Fruit fly (Drosophila melanogaster) whole organism, embryonic: Measurements from ENCODE around the gene CG8112.
A peak's percentile ranks its signal among the peaks of the same experiment; 100 is the strongest.

Experiments used
- Asciz ChIP-seq: fragments of 200-800 bp; sonication (Bioruptor generic); optimal IDR thresholded peaks from 2 replicates; lab custom pipeline; 2017; ENCODE audit warnings: missing biosample characterization, mild to moderate bottlenecking, missing genetic modification characterization, missing genetic modification reagents
- CG10267 ChIP-seq: fragments of 200-800 bp; sonication (Bioruptor generic); optimal IDR thresholded peaks from 2 replicates; lab custom pipeline; 2018; ENCODE audit warnings: missing biosample characterization, mild to moderate bottlenecking, missing genetic modification characterization, moderate library complexity
- CG10366 ChIP-seq: fragments of 200-800 bp; sonication (Bioruptor generic); IDR thresholded peaks from 2 replicates; pipeline ENCODE4 v1.3.6; 2022; ENCODE audit warnings: missing biosample characterization, missing genetic modification characterization
- CG11504 ChIP-seq: fragments of 200-800 bp; sonication (Bioruptor generic); optimal IDR thresholded peaks from 3 replicates; lab custom pipeline; 2019; ENCODE audit warnings: missing biosample characterization, mild to moderate bottlenecking, missing genetic modification characterization, moderate library complexity
- CG12155 ChIP-seq: fragments of 200-800 bp; sonication (Bioruptor generic); optimal IDR thresholded peaks from 3 replicates; lab custom pipeline; 2016; ENCODE audit warnings: missing biosample characterization, missing genetic modification characterization
- CG12299 ChIP-seq: fragments of 200-800 bp; sonication (Bioruptor generic); optimal IDR thresholded peaks from 2 replicates; lab custom pipeline; 2018; ENCODE audit warnings: missing biosample characterization, mild to moderate bottlenecking, missing genetic modification characterization
- CG1233 ChIP-seq: fragments of 200-800 bp; sonication (Bioruptor generic); optimal IDR thresholded peaks from 4 replicates; lab custom pipeline; 2018; ENCODE audit warnings: missing biosample characterization, mild to moderate bottlenecking, missing genetic modification characterization
- CG15073 ChIP-seq: fragments of 200-800 bp; sonication (Bioruptor generic); optimal IDR thresholded peaks from 2 replicates; lab custom pipeline; 2016; ENCODE audit warnings: missing biosample characterization, missing genetic modification characterization
- CG1603 ChIP-seq: fragments of 200-800 bp; sonication (Bioruptor generic); optimal IDR thresholded peaks from 2 replicates; lab custom pipeline; 2019; ENCODE audit warnings: missing biosample characterization, mild to moderate bottlenecking, missing genetic modification characterization, moderate library complexity
- CG16815 ChIP-seq: fragments of 200-800 bp; sonication (Bioruptor generic); optimal IDR thresholded peaks from 3 replicates; lab custom pipeline; 2017; ENCODE audit warnings: missing biosample characterization, mild to moderate bottlenecking, missing genetic modification characterization
- CG18011 ChIP-seq: fragments of 200-800 bp; sonication (Bioruptor generic); optimal IDR thresholded peaks from 2 replicates; lab custom pipeline; 2017; ENCODE audit warnings: missing biosample characterization, missing genetic modification characterization, mild to moderate bottlenecking, moderate library complexity, missing genotype
- CG18619 ChIP-seq: fragments of 200-800 bp; sonication (Bioruptor generic); optimal IDR thresholded peaks from 3 replicates; lab custom pipeline; 2017; ENCODE audit warnings: missing biosample characterization, mild to moderate bottlenecking, missing genetic modification characterization
- CG2120 ChIP-seq: fragments of 200-800 bp; sonication (Bioruptor generic); optimal IDR thresholded peaks from 3 replicates; lab custom pipeline; 2016; ENCODE audit warnings: missing biosample characterization, missing genetic modification characterization
- CG30431 ChIP-seq: fragments of 200-800 bp; sonication (Bioruptor generic); optimal IDR thresholded peaks from 2 replicates; lab custom pipeline; 2017; ENCODE audit warnings: missing biosample characterization, missing genetic modification characterization
- CG31441 ChIP-seq: fragments of 200-800 bp; sonication (Bioruptor generic); IDR thresholded peaks from 2 replicates; pipeline ENCODE4 v1.3.6; 2022; ENCODE audit warnings: missing biosample characterization, missing genetic modification characterization
- CG3407 ChIP-seq: fragments of 200-800 bp; sonication (Bioruptor generic); optimal IDR thresholded peaks from 2 replicates; lab custom pipeline; 2018; ENCODE audit warnings: missing biosample characterization, mild to moderate bottlenecking, missing genetic modification characterization
- CG34224 ChIP-seq: fragments of 200-800 bp; sonication (Bioruptor generic); IDR thresholded peaks from 3 replicates; pipeline ENCODE4 v1.3.6; 2022; ENCODE audit warnings: missing biosample characterization, missing genetic modification characterization; ENCODE audit not compliant: partially characterized antibody
- CG3726 ChIP-seq: fragments of 200-800 bp; sonication (Bioruptor generic); IDR thresholded peaks from 3 replicates; pipeline ENCODE4, ENCODE4 v1.3.6; 2022; ENCODE audit warnings: missing biosample characterization, missing genetic modification characterization
- CG4707 ChIP-seq: fragments of 200-800 bp; sonication (Bioruptor generic); optimal IDR thresholded peaks from 2 replicates; lab custom pipeline; 2018; ENCODE audit warnings: missing biosample characterization, mild to moderate bottlenecking, missing genetic modification characterization, moderate library complexity
- CG5953 ChIP-seq: fragments of 200-800 bp; sonication (Bioruptor generic); IDR thresholded peaks from 2 replicates; pipeline ENCODE4 v1.3.6; 2022; ENCODE audit warnings: missing biosample characterization, missing genetic modification characterization
- CG8089 ChIP-seq: fragments of 200-800 bp; sonication (Bioruptor generic); optimal IDR thresholded peaks from 3 replicates; lab custom pipeline; 2016; ENCODE audit warnings: missing biosample characterization, missing genetic modification characterization
- Dek ChIP-seq: fragments of 200-800 bp; sonication (Bioruptor generic); optimal IDR thresholded peaks from 3 replicates; lab custom pipeline; 2019; ENCODE audit warnings: missing biosample characterization, mild to moderate bottlenecking, missing genetic modification characterization, moderate library complexity
- Dp ChIP-seq: fragments of 200-800 bp; sonication (Bioruptor generic); optimal IDR thresholded peaks from 2 replicates; lab custom pipeline; 2018; ENCODE audit warnings: missing biosample characterization, mild to moderate bottlenecking, missing genetic modification characterization, moderate library complexity
- GATAe ChIP-seq: fragments of 200-800 bp; sonication (Bioruptor generic); conservative IDR thresholded peaks from 2 replicates; pipeline ENCODE4 v1.3.6; 2022; ENCODE audit warnings: missing biosample characterization, missing genetic modification characterization
- HLH4C ChIP-seq: fragments of 200-800 bp; sonication (Bioruptor generic); IDR thresholded peaks from 3 replicates; pipeline ENCODE4 v1.3.6; 2022; ENCODE audit warnings: missing biosample characterization, missing genetic modification characterization; ENCODE audit not compliant: partially characterized antibody
- Jarid2 ChIP-seq: fragments of 200-800 bp; sonication (Bioruptor generic); optimal IDR thresholded peaks from 3 replicates; lab custom pipeline; 2017; ENCODE audit warnings: mild to moderate bottlenecking, missing biosample characterization, missing genetic modification reagents, missing genetic modification characterization
- Mad ChIP-seq: fragments of 200-800 bp; sonication (Bioruptor generic); optimal IDR thresholded peaks from 2 replicates; lab custom pipeline; 2016; ENCODE audit warnings: missing biosample characterization, missing genetic modification characterization
- NC2α ChIP-seq: fragments of 200-800 bp; sonication (Bioruptor generic); optimal IDR thresholded peaks from 2 replicates; lab custom pipeline; 2016; ENCODE audit warnings: missing biosample characterization, missing genetic modification characterization
- Nf-YC ChIP-seq: fragments of 200-800 bp; optimal IDR thresholded peaks from 3 replicates; lab custom pipeline; 2019; ENCODE audit warnings: missing biosample characterization, mild to moderate bottlenecking, missing genetic modification characterization, moderate library complexity
- Poxn ChIP-seq: fragments of 200-800 bp; sonication (Bioruptor generic); IDR thresholded peaks from 2 replicates; pipeline ENCODE4 v1.3.6; 2022; ENCODE audit warnings: missing biosample characterization, missing genetic modification characterization
- Side ChIP-seq: fragments of 200-800 bp; sonication (Bioruptor generic); optimal IDR thresholded peaks from 2 replicates; lab custom pipeline; 2016; ENCODE audit warnings: missing biosample characterization, missing genetic modification characterization
- Tbp ChIP-seq: fragments of >200 bp; optimal IDR thresholded peaks from 2 replicates; lab custom pipeline; 2018; ENCODE audit warnings: missing biosample characterization, missing genetic modification characterization
- Usf ChIP-seq: fragments of 200-800 bp; sonication (Bioruptor generic); optimal IDR thresholded peaks from 2 replicates; lab custom pipeline; 2017; ENCODE audit warnings: missing genotype, missing biosample characterization, missing genetic modification characterization
- Vsx1 ChIP-seq: fragments of 200-800 bp; sonication (Bioruptor generic); optimal IDR thresholded peaks from 2 replicates; lab custom pipeline; 2017; ENCODE audit warnings: missing biosample characterization, mild to moderate bottlenecking, missing genetic modification characterization, missing genetic modification reagents
- aop ChIP-seq: fragments of 200-800 bp; sonication (Bioruptor generic); IDR thresholded peaks from 2 replicates; pipeline ENCODE4 v1.3.6; 2022; ENCODE audit warnings: missing biosample characterization, missing genetic modification characterization
- az2 ChIP-seq: fragments of 200-800 bp; sonication (Bioruptor generic); optimal IDR thresholded peaks from 3 replicates; lab custom pipeline; 2016; ENCODE audit warnings: missing biosample characterization, missing genetic modification characterization
- bsh ChIP-seq, 2 experiments: fragments of 200-800 bp; sonication (Bioruptor generic); optimal IDR thresholded peaks; 2 replicates each; lab custom pipeline; 2017 to 2018; ENCODE audit warnings: mild to moderate bottlenecking in 2 of 2, missing biosample characterization in 2 of 2, missing genetic modification characterization in 2 of 2, moderate library complexity in 1 of 2
- btn ChIP-seq: fragments of 200-800 bp; sonication (Bioruptor generic); optimal IDR thresholded peaks from 2 replicates; lab custom pipeline; 2016; ENCODE audit warnings: missing biosample characterization, missing genetic modification characterization
- cg ChIP-seq: fragments of 200-800 bp; sonication (Bioruptor generic); optimal IDR thresholded peaks from 3 replicates; lab custom pipeline; 2019; ENCODE audit warnings: missing biosample characterization, mild to moderate bottlenecking, missing genetic modification characterization, moderate library complexity
- da ChIP-seq: fragments of 200-800 bp; sonication (Bioruptor generic); optimal IDR thresholded peaks from 2 replicates; lab custom pipeline; 2016; ENCODE audit warnings: missing biosample characterization, missing genetic modification characterization
- dm ChIP-seq: fragments of 200-800 bp; sonication (Bioruptor generic); optimal IDR thresholded peaks from 3 replicates; lab custom pipeline; 2016; ENCODE audit warnings: missing biosample characterization, missing genetic modification characterization
- dysf ChIP-seq: fragments of 200-800 bp; sonication (Bioruptor generic); IDR thresholded peaks from 3 replicates; pipeline ENCODE4 v1.3.6; 2022; ENCODE audit warnings: missing biosample characterization, missing genetic modification characterization
- gcm2 ChIP-seq: fragments of 200-800 bp; sonication (Bioruptor generic); optimal IDR thresholded peaks from 2 replicates; lab custom pipeline; 2016; ENCODE audit warnings: missing biosample characterization, missing genetic modification characterization
- gsb ChIP-seq: fragments of 200-800 bp; sonication (Bioruptor generic); IDR thresholded peaks from 2 replicates; pipeline ENCODE4 v1.3.6; 2022; ENCODE audit warnings: missing biosample characterization, missing genetic modification characterization
- gsb-n ChIP-seq: fragments of 200-800 bp; sonication (Bioruptor generic); optimal IDR thresholded peaks from 3 replicates; lab custom pipeline; 2018; ENCODE audit warnings: missing biosample characterization, mild to moderate bottlenecking, missing genetic modification characterization
- kay ChIP-seq: fragments of 200-800 bp; sonication (Bioruptor generic); optimal IDR thresholded peaks from 2 replicates; lab custom pipeline; 2016; ENCODE audit warnings: missing biosample characterization, missing genetic modification characterization
- nau ChIP-seq: fragments of 200-800 bp; sonication (Bioruptor generic); optimal IDR thresholded peaks from 3 replicates; lab custom pipeline; 2017; ENCODE audit warnings: missing biosample characterization, mild to moderate bottlenecking, missing genetic modification characterization, missing genetic modification reagents
- repo ChIP-seq: fragments of 200-800 bp; sonication (Bioruptor generic); optimal IDR thresholded peaks from 2 replicates; lab custom pipeline; 2016; ENCODE audit warnings: missing biosample characterization, missing genetic modification characterization
- so ChIP-seq: fragments of 200-800 bp; sonication (Bioruptor generic); IDR thresholded peaks from 3 replicates; pipeline ENCODE4 v1.3.6; 2022; ENCODE audit warnings: missing biosample characterization, missing genetic modification characterization
- sug ChIP-seq: fragments of 200-800 bp; optimal IDR thresholded peaks from 2 replicates; lab custom pipeline; 2019; ENCODE audit warnings: missing biosample characterization, mild to moderate bottlenecking, missing genetic modification characterization, moderate library complexity
- vnd ChIP-seq: fragments of 200-800 bp; sonication (Bioruptor generic); IDR thresholded peaks from 3 replicates; pipeline ENCODE4 v1.3.6; 2022; ENCODE audit warnings: missing biosample characterization, missing genetic modification characterization; ENCODE audit not compliant: partially characterized antibody

Gene CG8112

DNA sequence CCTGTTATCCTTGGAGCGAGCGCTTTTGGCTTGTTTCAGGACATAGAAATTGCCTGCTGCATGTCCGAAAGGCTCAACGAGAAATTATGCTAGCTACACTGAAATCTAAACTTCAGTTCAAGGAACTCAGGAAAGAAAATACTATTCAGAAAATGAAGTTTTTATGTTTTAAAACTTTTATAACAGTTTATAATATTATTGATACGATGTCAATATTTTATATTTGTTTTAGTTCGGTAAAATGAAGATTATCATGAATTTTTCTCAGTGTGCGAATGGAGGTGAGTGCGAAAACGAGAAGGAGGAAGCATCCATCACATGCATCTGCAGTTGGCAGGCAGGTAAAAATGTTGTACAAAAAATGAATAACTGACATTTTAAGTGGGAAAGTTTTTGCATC lies 33.6 kb downstream of the CG8112 start (continued):
- no peak for TF ChIP-seq dm
- peak; percentile 66 for TF ChIP-seq az2
- TF ChIP-seq gsb-n = peak; percentile 65
- TF ChIP-seq CG1603 (tag; lab: Kevin White, UChicago) = peak; percentile 35
- no peak for TF ChIP-seq Dp (GFP tag; lab: Kevin White, UChicago)
- peak; percentile 80 for TF ChIP-seq CG31441 (GFP tag; lab: Robert Waterston, UW)
- TF ChIP-seq Dek = peak; percentile 37
- peak; percentile 29 for TF ChIP-seq CG12155 (GFP tag; lab: Kevin White, UChicago)
- no peak for TF ChIP-seq CG8089 (GFP tag; lab: Kevin White, UChicago)
- no peak for TF ChIP-seq gcm2
- peak; percentile 6 for TF ChIP-seq CG1233
- TF ChIP-seq CG18011 (GFP tag; lab: Kevin White, UChicago) = no peak
- no peak for TF ChIP-seq Nf-YC
- TF ChIP-seq CG12299 (tag; lab: Kevin White, UChicago) = peak; percentile 30
- TF ChIP-seq sug (tag; lab: Kevin White, UChicago) = no peak
- TF ChIP-seq so (GFP tag; lab: Robert Waterston, UW) = peak; percentile 65; the same call in 2 of the 3 replicates
- peak; percentile 79 for TF ChIP-seq CG11504
- TF ChIP-seq CG10366 (GFP tag; lab: Robert Waterston, UW) = 0 out of 2 replicates have a peak, but pooled peaks have one; percentile 21
- no peak for TF ChIP-seq GATAe (GFP tag; lab: Robert Waterston, UW)
- TF ChIP-seq CG10267 = peak; percentile 62
- no peak for TF ChIP-seq gsb (GFP tag; lab: Robert Waterston, UW)
- TF ChIP-seq CG2120 (GFP tag; lab: Kevin White, UChicago) = peak; percentile 38
- TF ChIP-seq vnd (GFP tag; lab: Robert Waterston, UW) = no peak
- TF ChIP-seq CG3407 (GFP tag; lab: Kevin White, UChicago) = peak; percentile 44
- TF ChIP-seq Usf (GFP tag; lab: Kevin White, UChicago) = no peak
- no peak for TF ChIP-seq Poxn
- TF ChIP-seq HLH4C (GFP tag; lab: Robert Waterston, UW) = no peak
- peak; percentile 51 for TF ChIP-seq CG30431 (GFP tag; lab: Kevin White, UChicago)
- TF ChIP-seq NC2α = no peak
- no peak for TF ChIP-seq btn (GFP tag; lab: Kevin White, UChicago)
- no peak; the same call in 1 of the 2 replicates for TF ChIP-seq CG5953 (GFP tag; lab: Robert Waterston, UW)
- no peak for TF ChIP-seq Jarid2 (GFP tag; lab: Kevin White, UChicago)
- no peak for TF ChIP-seq da
- no peak for TF ChIP-seq CG34224 (GFP tag; lab: Robert Waterston, UW)
- TF ChIP-seq Side (GFP tag; lab: Kevin White, UChicago) = no peak
- no peak for TF ChIP-seq CG15073 (GFP tag; lab: Kevin White, UChicago)
- TF ChIP-seq CG3726 (GFP tag; lab: Robert Waterston, UW) = no peak
- no peak for TF ChIP-seq aop (GFP tag; lab: Robert Waterston, UW)
- TF ChIP-seq Mad (GFP tag; lab: Kevin White, UChicago) = peak; percentile 55
- TF ChIP-seq bsh (GFP tag; optimal IDR thresholded peaks at IDR 0.05; lab: Kevin White, UChicago) = peak in 1 of 2 experiments; percentile 75
- TF ChIP-seq Tbp (GFP tag; lab: Kevin White, UChicago) = no peak
- no peak for TF ChIP-seq Vsx1 (GFP tag; lab: Kevin White, UChicago)
- no peak for TF ChIP-seq cg (GFP tag; lab: Kevin White, UChicago)
- TF ChIP-seq nau (GFP tag; lab: Kevin White, UChicago) = no peak
- peak; percentile 10 for TF ChIP-seq CG16815 (GFP tag; lab: Kevin White, UChicago)
- peak; percentile 28 for TF ChIP-seq CG4707 (GFP tag; lab: Kevin White, UChicago)
- peak; percentile 58 for TF ChIP-seq Asciz
- peak; percentile 54; the same call in 1 of the 3 replicates for TF ChIP-seq dysf (GFP tag; lab: Robert Waterston, UW)
- TF ChIP-seq repo (GFP tag; lab: Kevin White, UChicago) = no peak
- no peak for TF ChIP-seq kay (GFP tag; lab: Kevin White, UChicago)
- peak; percentile 20 for TF ChIP-seq CG18619 (GFP tag; lab: Kevin White, UChicago)
